Worm (Caenorhabditis elegans) whole organism, L1 larva: Measurements from ENCODE around the gene Y45G5AM.6.

ENCODE experiments used
- C04F5.9 ChIP-seq: sonication (generic microtip); optimal IDR thresholded peaks from 2 replicates; lab custom pipeline; 2016; ENCODE audit warnings: missing genetic modification characterization, missing compliant biosample characterization
- C16A3.4 ChIP-seq: fragments of 150-350 bp; optimal IDR thresholded peaks from 2 replicates; lab custom pipeline; 2014; ENCODE audit warnings: missing biosample characterization, missing genetic modification characterization
- C34B4.2 ChIP-seq: sonication (generic microtip); optimal IDR thresholded peaks from 2 replicates; lab custom pipeline; 2017; ENCODE audit warnings: mild to moderate bottlenecking, missing genetic modification characterization, missing compliant biosample characterization
- F16B12.6 ChIP-seq: fragments of 150-350 bp; optimal IDR thresholded peaks from 2 replicates; lab custom pipeline; 2014; ENCODE audit warnings: missing biosample characterization, missing genetic modification characterization
- Y116A8C.19 ChIP-seq: sonication (generic microtip); optimal IDR thresholded peaks from 2 replicates; lab custom pipeline; 2016; ENCODE audit warnings: missing compliant biosample characterization, missing genetic modification characterization, borderline replicate concordance
- alr-1 ChIP-seq: fragments of 200-800 bp; sonication (Bioruptor generic); optimal IDR thresholded peaks from 2 replicates; lab custom pipeline; 2018; ENCODE audit warnings: borderline replicate concordance, mild to moderate bottlenecking, missing genetic modification characterization, missing compliant biosample characterization
- aly-2 ChIP-seq: fragments of 150-350 bp; optimal IDR thresholded peaks from 2 replicates; lab custom pipeline; 2014; ENCODE audit warnings: missing biosample characterization, missing genetic modification characterization
- ama-1 ChIP-seq: fragments of 150-350 bp; optimal IDR thresholded peaks from 2 replicates; lab custom pipeline; 2014
- blmp-1 ChIP-seq: fragments of 150-350 bp; optimal IDR thresholded peaks from 2 replicates; lab custom pipeline; 2014; ENCODE audit warnings: missing biosample characterization, missing genetic modification characterization
- ceh-82 ChIP-seq, 3 experiments: fragments of 150-350 bp in 1 of 3; sonication (generic microtip) in 2 of 3; optimal IDR thresholded peaks; 2 replicates each; lab custom pipeline; 2014 to 2017; ENCODE audit warnings: missing biosample characterization in 3 of 3, missing genetic modification characterization in 3 of 3
- ceh-88 ChIP-seq: fragments of 200-800 bp; sonication (Bioruptor generic); IDR thresholded peaks from 2 replicates; pipeline ENCODE4 v1.3.6; 2022; ENCODE audit warnings: missing genetic modification characterization, missing compliant biosample characterization
- dpl-1 ChIP-seq, 3 experiments: fragments of 150-350 bp in 2 of 3; sonication (generic microtip) in 1 of 3; optimal IDR thresholded peaks; 2 replicates each; lab custom pipeline; 2014 to 2017; ENCODE audit warnings: missing biosample characterization in 3 of 3, missing genetic modification characterization in 3 of 3, missing genetic modification reagents in 3 of 3
- efl-1 ChIP-seq, 4 experiments: fragments of 150-350 bp; optimal IDR thresholded peaks in 3 of 4; peaks in 1 of 4; 1 replicate in 1 of 4; 2 replicates in 3 of 4; lab custom pipeline; 2014; ENCODE audit warnings: missing biosample characterization in 2 of 4, missing genetic modification characterization in 2 of 4, missing genetic modification reagents in 2 of 4
- efl-3 ChIP-seq: fragments of 200-800 bp; sonication (Bioruptor generic); optimal IDR thresholded peaks from 2 replicates; lab custom pipeline; 2018; ENCODE audit warnings: mild to moderate bottlenecking, missing genetic modification characterization, missing compliant biosample characterization
- egl-13 ChIP-seq: sonication (generic microtip); optimal IDR thresholded peaks from 2 replicates; lab custom pipeline; 2016; ENCODE audit warnings: missing genotype, missing genetic modification reagents, missing genetic modification characterization, missing compliant biosample characterization
- egl-27 ChIP-seq, 2 experiments: fragments of 150-350 bp in 1 of 2; sonication (generic microtip); optimal IDR thresholded peaks; 3 replicates each; lab custom pipeline; 2017 to 2018; ENCODE audit warnings: missing biosample characterization in 2 of 2, missing genetic modification characterization in 2 of 2, missing genetic modification reagents in 2 of 2
- elt-2 ChIP-seq: sonication (generic microtip); optimal IDR thresholded peaks from 2 replicates; lab custom pipeline; 2016; ENCODE audit warnings: missing genetic modification characterization, mild to moderate bottlenecking, inconsistent platforms, missing compliant biosample characterization, missing genetic modification reagents
- fkh-10 ChIP-seq: sonication (generic microtip); optimal IDR thresholded peaks from 2 replicates; lab custom pipeline; 2017; ENCODE audit warnings: missing biosample characterization, missing genetic modification reagents, missing genetic modification characterization
- fkh-4 ChIP-seq: sonication (generic microtip); optimal IDR thresholded peaks from 2 replicates; lab custom pipeline; 2016; ENCODE audit warnings: missing compliant biosample characterization, missing genetic modification characterization, borderline replicate concordance
- fos-1 ChIP-seq: fragments of 150-350 bp; optimal IDR thresholded peaks from 2 replicates; lab custom pipeline; 2014; ENCODE audit warnings: missing biosample characterization, missing genetic modification characterization
- hlh-17 ChIP-seq: fragments of 200-800 bp; sonication (Bioruptor generic); optimal IDR thresholded peaks from 2 replicates; lab custom pipeline; 2018; ENCODE audit warnings: missing genetic modification characterization, mild to moderate bottlenecking, missing compliant biosample characterization, moderate library complexity, borderline replicate concordance
- hpl-2 ChIP-seq: fragments of 150-350 bp; optimal IDR thresholded peaks from 2 replicates; lab custom pipeline; 2014; ENCODE audit warnings: missing biosample characterization, missing genetic modification reagents, missing genetic modification characterization
- isw-1 ChIP-seq: fragments of 200-800 bp; sonication (Bioruptor generic); IDR thresholded peaks from 2 replicates; pipeline ENCODE4 v1.3.6; 2022; ENCODE audit warnings: missing genetic modification characterization, missing compliant biosample characterization
- lin-13 ChIP-seq: fragments of 150-350 bp; optimal IDR thresholded peaks from 2 replicates; lab custom pipeline; 2014; ENCODE audit warnings: missing biosample characterization, missing genetic modification reagents, missing genetic modification characterization
- lin-14 ChIP-seq: fragments of 200-800 bp; sonication (Bioruptor generic); optimal IDR thresholded peaks from 2 replicates; lab custom pipeline; 2018; ENCODE audit warnings: mild to moderate bottlenecking, missing genetic modification characterization, moderate library complexity, missing compliant biosample characterization
- lin-35 ChIP-seq, 2 experiments: fragments of 150-350 bp; optimal IDR thresholded peaks; 2 replicates each; lab custom pipeline; 2014; ENCODE audit warnings: missing biosample characterization in 2 of 2, missing genetic modification characterization in 2 of 2, missing genetic modification reagents in 2 of 2
- mab-9 ChIP-seq: fragments of 200-800 bp; sonication (Bioruptor generic); IDR thresholded peaks from 2 replicates; pipeline ENCODE4 v1.3.6; 2022; ENCODE audit warnings: missing genetic modification reagents, missing genetic modification characterization, missing compliant biosample characterization
- mdl-1 ChIP-seq, 2 experiments: fragments of 150-350 bp; optimal IDR thresholded peaks; 2 replicates each; lab custom pipeline; 2014 to 2017; ENCODE audit warnings: missing biosample characterization in 2 of 2, missing genetic modification characterization in 2 of 2, inconsistent platforms in 1 of 2
- mep-1 ChIP-seq: fragments of 150-350 bp; optimal IDR thresholded peaks from 2 replicates; lab custom pipeline; 2014; ENCODE audit warnings: missing biosample characterization, missing genetic modification characterization
- nhr-12 ChIP-seq: sonication (generic microtip); optimal IDR thresholded peaks from 2 replicates; lab custom pipeline; 2017; ENCODE audit warnings: missing biosample characterization, missing genetic modification characterization
- nhr-28 ChIP-seq: fragments of 150-350 bp; optimal IDR thresholded peaks from 2 replicates; lab custom pipeline; 2014; ENCODE audit warnings: missing biosample characterization, missing genetic modification characterization
- nhr-76 ChIP-seq: sonication (generic microtip); optimal IDR thresholded peaks from 2 replicates; lab custom pipeline; 2017; ENCODE audit warnings: missing biosample characterization, missing genetic modification characterization
- pag-3 ChIP-seq: sonication (generic microtip); optimal IDR thresholded peaks from 2 replicates; lab custom pipeline; 2017; ENCODE audit warnings: missing genetic modification characterization, mild to moderate bottlenecking, missing compliant biosample characterization, antibody characterized with exemption, borderline replicate concordance; ENCODE audit not compliant: insufficient read depth
- pax-3 ChIP-seq: fragments of 200-800 bp; sonication (Bioruptor generic); optimal IDR thresholded peaks from 2 replicates; lab custom pipeline; 2018; ENCODE audit warnings: mild to moderate bottlenecking, missing genetic modification characterization, moderate library complexity, missing compliant biosample characterization
- pqm-1 ChIP-seq: sonication (generic microtip); optimal IDR thresholded peaks from 3 replicates; lab custom pipeline; 2017; ENCODE audit warnings: missing biosample characterization, missing genetic modification characterization
- rnt-1 ChIP-seq: sonication (generic microtip); optimal IDR thresholded peaks from 2 replicates; lab custom pipeline; 2016; ENCODE audit warnings: mild to moderate bottlenecking, missing genetic modification characterization, moderate library complexity, missing compliant biosample characterization
- snpc-4 ChIP-seq: fragments of 150-350 bp; optimal IDR thresholded peaks from 2 replicates; lab custom pipeline; 2014; ENCODE audit warnings: missing biosample characterization, missing genetic modification characterization
- sup-37 ChIP-seq: fragments of 200-800 bp; sonication (Bioruptor generic); optimal IDR thresholded peaks from 2 replicates; lab custom pipeline; 2018; ENCODE audit warnings: mild to moderate bottlenecking, missing genetic modification characterization, missing compliant biosample characterization
- swsn-7 ChIP-seq: sonication (generic microtip); optimal IDR thresholded peaks from 2 replicates; lab custom pipeline; 2016; ENCODE audit warnings: missing genetic modification characterization, missing compliant biosample characterization
- tbx-2 ChIP-seq: sonication (generic microtip); optimal IDR thresholded peaks from 2 replicates; lab custom pipeline; 2016; ENCODE audit warnings: missing genetic modification characterization, missing compliant biosample characterization
- tlp-1 ChIP-seq: fragments of 150-350 bp; optimal IDR thresholded peaks from 2 replicates; lab custom pipeline; 2014; ENCODE audit warnings: missing biosample characterization, missing genetic modification characterization
- unc-30 ChIP-seq: sonication (generic microtip); optimal IDR thresholded peaks from 2 replicates; lab custom pipeline; 2017; ENCODE audit warnings: missing biosample characterization, missing genetic modification characterization
- unc-62 ChIP-seq: fragments of 150-350 bp; optimal IDR thresholded peaks from 2 replicates; lab custom pipeline; 2014; ENCODE audit warnings: missing biosample characterization, missing genetic modification reagents, missing genetic modification characterization
- zag-1 ChIP-seq: fragments of 150-350 bp; optimal IDR thresholded peaks from 2 replicates; lab custom pipeline; 2014; ENCODE audit warnings: missing biosample characterization, missing genetic modification characterization
- zip-4 ChIP-seq: fragments of 200-800 bp; sonication (Bioruptor generic); optimal IDR thresholded peaks from 2 replicates; lab custom pipeline; 2018; ENCODE audit warnings: mild to moderate bottlenecking, missing genetic modification characterization, moderate library complexity, missing compliant biosample characterization
- ztf-11 ChIP-seq, 2 experiments: sonication (generic microtip); optimal IDR thresholded peaks; 2 replicates each; lab custom pipeline; 2016 to 2017; ENCODE audit warnings: missing genetic modification characterization in 2 of 2, missing biosample characterization in 1 of 2, missing compliant biosample characterization in 1 of 2

Gene Y45G5AM.6

ce11 chrV:4143034-4143433 is 9.1 kb downstream of the Y45G5AM.6 start (continued):
- TF ChIP-seq hpl-2 (GFP tag; lab: Kevin White, UChicago) (no peak), alr-1 (tag; lab: Kevin White, UChicago) (no peak), unc-62 (GFP tag; lab: Kevin White, UChicago) (no peak), unc-30 (tag; lab: Kevin White, UChicago) (no peak), fos-1 (tag; lab: Kevin White, UChicago) (peak; percentile 59), C04F5.9 (tag; lab: Kevin White, UChicago) (no peak), lin-14 (GFP tag; lab: Kevin White, UChicago) (peak; percentile 97), ceh-82 (tag; optimal IDR thresholded peaks at IDR 0.05; lab: Kevin White, UChicago) (peak; percentile 26 to 86 (median 73)), pag-3 (tag; lab: Kevin White, UChicago) (peak; percentile 92), nhr-12 (tag; lab: Kevin White, UChicago) (no peak), snpc-4 (peak; percentile 85), fkh-10 (GFP tag; lab: Kevin White, UChicago) (peak; percentile 22), mep-1 (tag; lab: Kevin White, UChicago) (peak; percentile 96), dpl-1 (GFP tag; optimal IDR thresholded peaks at IDR 0.05; lab: Kevin White, UChicago) (peak; percentile 71 to 83 (median 78)), Y116A8C.19 (tag; lab: Kevin White, UChicago) (no peak), nhr-28 (tag; lab: Kevin White, UChicago) (no peak), tbx-2 (peak; percentile 92), ztf-11 (tag; optimal IDR thresholded peaks at IDR 0.05; lab: Kevin White, UChicago) (peak in 1 of 2 experiments; percentile 31), F16B12.6 (peak; percentile 42), ceh-88 (GFP tag; lab: Robert Waterston, UW) (0 out of 2 replicates have a peak, but pooled peaks have one; percentile 36), pax-3 (peak; percentile 74), aly-2 (tag; lab: Kevin White, UChicago) (no peak), zag-1 (tag; lab: Kevin White, UChicago) (no peak), isw-1 (peak; percentile 83), efl-3 (no peak), hlh-17 (GFP tag; lab: Kevin White, UChicago) (no peak), tlp-1 (tag; lab: Kevin White, UChicago) (no peak), mdl-1 (tag; optimal IDR thresholded peaks at IDR 0.05; lab: Kevin White, UChicago) (peak in 1 of 2 experiments; percentile 85), swsn-7 (tag; lab: Kevin White, UChicago) (peak; percentile 92), lin-35 (GFP tag; optimal IDR thresholded peaks at IDR 0.05; lab: Kevin White, UChicago) (peak; percentile 81 to 86), pqm-1 (peak; percentile 82), ama-1 (no peak), lin-13 (GFP tag; lab: Kevin White, UChicago) (peak; percentile 80), fkh-4 (tag; lab: Kevin White, UChicago) (peak; percentile 63), C34B4.2 (tag; lab: Kevin White, UChicago) (no peak)

ce11 chrV:4138688-4139087 is 13.4 kb downstream of the Y45G5AM.6 start, which contains the start of gene lgc-29:
lgc-29 (plus strand) TSS chrV:4138988.
- TF ChIP-seq dpl-1 (GFP tag; optimal IDR thresholded peaks at IDR 0.05; lab: Kevin White, UChicago) = no peak
- no peak for TF ChIP-seq tlp-1 (tag; lab: Kevin White, UChicago)
- no peak for TF ChIP-seq egl-13 (tag; lab: Kevin White, UChicago)
- no peak for TF ChIP-seq zip-4 (GFP tag; lab: Kevin White, UChicago)
- TF ChIP-seq rnt-1 (tag; lab: Kevin White, UChicago) = no peak
- no peak for TF ChIP-seq egl-27 (tag; optimal IDR thresholded peaks at IDR 0.05; lab: Kevin White, UChicago)
- no peak for TF ChIP-seq swsn-7 (tag; lab: Kevin White, UChicago)
- TF ChIP-seq mab-9 = no peak
- TF ChIP-seq nhr-12 (tag; lab: Kevin White, UChicago) = no peak
- no peak for TF ChIP-seq elt-2 (tag; lab: Kevin White, UChicago)
- no peak for TF ChIP-seq fkh-4 (tag; lab: Kevin White, UChicago)
- TF ChIP-seq efl-1 (optimal IDR thresholded peaks at IDR 0.05; lab: Kevin White, UChicago) = no peak
- no peak for TF ChIP-seq efl-1 (GFP tag; optimal IDR thresholded peaks at IDR 0.05 in 1 of 2; lab: Kevin White, UChicago)
- TF ChIP-seq C16A3.4 = no peak
- TF ChIP-seq hlh-17 (GFP tag; lab: Kevin White, UChicago) = no peak
- TF ChIP-seq blmp-1 = no peak
- TF ChIP-seq nhr-76 = no peak
- TF ChIP-seq zag-1 (tag; lab: Kevin White, UChicago) = no peak
- TF ChIP-seq sup-37 (GFP tag; lab: Kevin White, UChicago) = no peak
- TF ChIP-seq, all 84 proteins: peak for 0
